Worm (Caenorhabditis elegans) whole organism, L2 larva: ENCODE data around the gene ZK622.4.

Experiments used
- C34F6.9 ChIP-seq: fragments of 150-350 bp; optimal IDR thresholded peaks from 2 replicates; lab custom pipeline; 2014; ENCODE audit warnings: missing biosample characterization, missing genetic modification characterization
- F13H6.1 ChIP-seq: sonication (generic microtip); optimal IDR thresholded peaks from 2 replicates; lab custom pipeline; 2016; ENCODE audit warnings: missing genetic modification characterization, missing compliant biosample characterization
- R02D3.7 ChIP-seq: fragments of 150-350 bp; optimal IDR thresholded peaks from 2 replicates; lab custom pipeline; 2014; ENCODE audit warnings: missing biosample characterization, missing genetic modification characterization
- Y55F3AM.14 ChIP-seq: fragments of 200-800 bp; sonication (Bioruptor generic); optimal IDR thresholded peaks from 2 replicates; lab custom pipeline; 2018; ENCODE audit warnings: mild to moderate bottlenecking, missing genetic modification characterization, missing compliant biosample characterization
- ZK546.5 ChIP-seq: sonication (generic microtip); optimal IDR thresholded peaks from 2 replicates; lab custom pipeline; 2017; ENCODE audit warnings: missing biosample characterization, missing genetic modification characterization
- alr-1 ChIP-seq: fragments of 150-350 bp; optimal IDR thresholded peaks from 2 replicates; lab custom pipeline; 2014; ENCODE audit warnings: missing biosample characterization, missing genetic modification characterization
- ama-1 ChIP-seq: fragments of 150-350 bp; optimal IDR thresholded peaks from 2 replicates; lab custom pipeline; 2018; ENCODE audit warnings: inconsistent platforms
- blmp-1 ChIP-seq: sonication (generic microtip); optimal IDR thresholded peaks from 2 replicates; lab custom pipeline; 2017; ENCODE audit warnings: missing genetic modification characterization, mild to moderate bottlenecking, missing compliant biosample characterization, antibody characterized with exemption, moderate library complexity; ENCODE audit not compliant: insufficient read depth
- ceh-16 ChIP-seq: fragments of 150-350 bp; optimal IDR thresholded peaks from 2 replicates; lab custom pipeline; 2014; ENCODE audit warnings: missing biosample characterization, missing genetic modification characterization
- crh-2 ChIP-seq: sonication (generic microtip); optimal IDR thresholded peaks from 2 replicates; lab custom pipeline; 2017; ENCODE audit warnings: missing biosample characterization, missing genetic modification characterization
- dmd-4 ChIP-seq: sonication (generic microtip); optimal IDR thresholded peaks from 2 replicates; lab custom pipeline; 2017; ENCODE audit warnings: missing biosample characterization, missing genetic modification characterization
- egl-27 ChIP-seq: sonication (generic microtip); optimal IDR thresholded peaks from 3 replicates; lab custom pipeline; 2017; ENCODE audit warnings: missing biosample characterization, missing genetic modification reagents, missing genetic modification characterization
- elt-1 ChIP-seq: fragments of 150-350 bp; optimal IDR thresholded peaks from 2 replicates; lab custom pipeline; 2014; ENCODE audit warnings: missing biosample characterization, missing genetic modification characterization
- fos-1 ChIP-seq: fragments of 150-350 bp; optimal IDR thresholded peaks from 2 replicates; lab custom pipeline; 2014; ENCODE audit warnings: missing biosample characterization, missing genetic modification characterization
- gmeb-1 ChIP-seq: fragments of 150-350 bp; optimal IDR thresholded peaks from 2 replicates; lab custom pipeline; 2014; ENCODE audit warnings: missing biosample characterization, missing genetic modification characterization
- lin-11 ChIP-seq: fragments of 150-350 bp; sonication (generic microtip); optimal IDR thresholded peaks from 2 replicates; lab custom pipeline; 2014; ENCODE audit warnings: missing biosample characterization, missing genetic modification characterization, inconsistent platforms, mixed read lengths
- lin-39 ChIP-seq: fragments of 150-350 bp; optimal IDR thresholded peaks from 2 replicates; lab custom pipeline; 2014; ENCODE audit warnings: missing biosample characterization, missing genetic modification reagents, missing genetic modification characterization
- lsy-2 ChIP-seq, 2 experiments: fragments of 150-350 bp in 1 of 2; sonication (generic microtip) in 1 of 2; optimal IDR thresholded peaks; 2 replicates each; lab custom pipeline; 2014 to 2017; ENCODE audit warnings: missing biosample characterization in 2 of 2, missing genetic modification characterization in 2 of 2
- mab-5 ChIP-seq: fragments of 150-350 bp; optimal IDR thresholded peaks from 2 replicates; lab custom pipeline; 2014; ENCODE audit warnings: missing biosample characterization, missing genetic modification characterization
- mbf-1 ChIP-seq: sonication (generic microtip); optimal IDR thresholded peaks from 2 replicates; lab custom pipeline; 2017; ENCODE audit warnings: missing biosample characterization, missing genetic modification characterization
- mdl-1 ChIP-seq, 2 experiments: fragments of 150-350 bp in 1 of 2; sonication (generic microtip) in 1 of 2; optimal IDR thresholded peaks; 2 replicates each; lab custom pipeline; 2017; ENCODE audit warnings: missing biosample characterization in 2 of 2, missing genetic modification characterization in 2 of 2
- nhr-10 ChIP-seq: sonication (generic microtip); optimal IDR thresholded peaks from 2 replicates; lab custom pipeline; 2017; ENCODE audit warnings: missing biosample characterization, missing genetic modification characterization
- nhr-11 ChIP-seq: fragments of 150-350 bp; optimal IDR thresholded peaks from 2 replicates; lab custom pipeline; 2014; ENCODE audit warnings: missing biosample characterization, missing genetic modification characterization
- nhr-12 ChIP-seq: fragments of 150-350 bp; optimal IDR thresholded peaks from 2 replicates; lab custom pipeline; 2014; ENCODE audit warnings: missing biosample characterization, missing genetic modification characterization
- nhr-129 ChIP-seq: fragments of 150-350 bp; optimal IDR thresholded peaks from 2 replicates; lab custom pipeline; 2014; ENCODE audit warnings: missing biosample characterization, missing genetic modification characterization
- nhr-21 ChIP-seq: fragments of 150-350 bp; optimal IDR thresholded peaks from 2 replicates; lab custom pipeline; 2014; ENCODE audit warnings: missing biosample characterization, missing genetic modification characterization
- nhr-237 ChIP-seq: fragments of 150-350 bp; optimal IDR thresholded peaks from 2 replicates; lab custom pipeline; 2014; ENCODE audit warnings: missing biosample characterization, missing genetic modification characterization
- nhr-25 ChIP-seq: fragments of 150-350 bp; sonication (generic microtip); optimal IDR thresholded peaks from 3 replicates; lab custom pipeline; 2014; ENCODE audit warnings: missing biosample characterization, missing genetic modification characterization
- nhr-6 ChIP-seq: fragments of 150-350 bp; optimal IDR thresholded peaks from 2 replicates; lab custom pipeline; 2014; ENCODE audit warnings: missing biosample characterization, missing genetic modification characterization
- nhr-77 ChIP-seq: fragments of 150-350 bp; optimal IDR thresholded peaks from 2 replicates; lab custom pipeline; 2014; ENCODE audit warnings: missing biosample characterization, missing genetic modification characterization
- sem-4 ChIP-seq: fragments of 150-350 bp; optimal IDR thresholded peaks from 2 replicates; lab custom pipeline; 2014; ENCODE audit warnings: missing biosample characterization, missing genetic modification reagents, missing genetic modification characterization
- skn-1 ChIP-seq: sonication (generic microtip); optimal IDR thresholded peaks from 2 replicates; lab custom pipeline; 2017; ENCODE audit warnings: missing biosample characterization, missing genetic modification characterization
- sma-3 ChIP-seq: sonication (generic microtip); optimal IDR thresholded peaks from 2 replicates; lab custom pipeline; 2016; ENCODE audit warnings: missing genetic modification reagents, missing genetic modification characterization, missing compliant biosample characterization
- sma-9 ChIP-seq, 2 experiments: fragments of 150-350 bp in 1 of 2; sonication (generic microtip) in 1 of 2; optimal IDR thresholded peaks; 2 replicates each; lab custom pipeline; 2014 to 2016; ENCODE audit warnings: missing genetic modification characterization in 2 of 2, mild to moderate bottlenecking in 1 of 2, missing biosample characterization in 1 of 2, missing compliant biosample characterization in 1 of 2, missing genetic modification reagents in 1 of 2, moderate library complexity in 1 of 2
- snpc-4 ChIP-seq: fragments of 150-350 bp; optimal IDR thresholded peaks from 2 replicates; lab custom pipeline; 2014; ENCODE audit warnings: missing biosample characterization, missing genetic modification characterization
- unc-55 ChIP-seq: fragments of 150-350 bp; sonication (generic microtip); optimal IDR thresholded peaks from 3 replicates; lab custom pipeline; 2014; ENCODE audit warnings: missing biosample characterization, missing genetic modification reagents, missing genetic modification characterization
- unc-62 ChIP-seq: fragments of 150-350 bp; optimal IDR thresholded peaks from 2 replicates; lab custom pipeline; 2014; ENCODE audit warnings: missing biosample characterization, missing genetic modification reagents, missing genetic modification characterization
- zag-1 ChIP-seq: fragments of 150-350 bp; optimal IDR thresholded peaks from 2 replicates; lab custom pipeline; 2014; ENCODE audit warnings: missing biosample characterization, missing genetic modification characterization
- ztf-4 ChIP-seq: fragments of 150-350 bp; optimal IDR thresholded peaks from 2 replicates; lab custom pipeline; 2014; ENCODE audit warnings: missing biosample characterization, missing genetic modification characterization

ZK622.4 gene

ce11 chrII:5324653-5325052, 32.2 kb downstream of the ZK622.4 start:
- TF ChIP-seq nhr-25 (tag; lab: Kevin White, UChicago) (peak; percentile 65), nhr-129 (no peak)

DNA sequence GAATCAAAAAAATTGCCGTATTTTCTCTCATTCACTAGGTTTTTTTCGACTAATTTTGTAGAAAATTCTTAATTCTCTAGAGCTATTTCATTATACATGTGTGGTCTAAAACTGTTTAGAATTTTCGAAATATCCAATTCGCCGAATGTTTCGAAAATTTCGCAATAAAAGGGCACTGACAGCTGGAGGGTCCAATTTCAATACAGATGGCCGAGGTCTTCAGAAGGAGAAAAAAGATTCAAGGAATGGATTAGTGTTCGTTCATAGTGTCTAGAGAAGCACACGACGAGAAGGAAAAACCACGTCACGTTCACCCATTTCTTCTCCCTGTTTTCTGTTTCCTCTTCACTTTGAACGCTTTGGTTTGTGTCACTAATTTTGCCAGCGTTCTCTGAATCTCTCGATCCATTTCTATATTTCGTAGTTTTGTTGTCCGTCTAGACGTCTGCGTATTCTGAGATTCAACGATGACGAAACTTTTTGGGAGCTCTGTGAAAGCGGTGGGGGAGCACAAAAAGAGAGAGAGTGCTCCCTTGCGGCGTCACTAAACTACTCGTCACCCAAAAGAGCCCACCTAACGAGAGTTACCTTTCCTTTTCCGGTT, 33.6 kb downstream of the ZK622.4 start:
- TF ChIP-seq ama-1 (lab: Kevin White, UChicago): no peak
- TF ChIP-seq nhr-25 (tag; lab: Kevin White, UChicago): no peak
- TF ChIP-seq mdl-1 (tag; optimal IDR thresholded peaks at IDR 0.05; lab: Kevin White, UChicago): peak; percentile 21 to 67
- TF ChIP-seq unc-55 (GFP tag; lab: Kevin White, UChicago): peak; percentile 81
- peak; percentile 24 for TF ChIP-seq sem-4 (tag; lab: Kevin White, UChicago)
- TF ChIP-seq F13H6.1 (tag; lab: Kevin White, UChicago): peak; percentile 83
- TF ChIP-seq lin-11 (tag; lab: Kevin White, UChicago): peak; percentile 4
- peak; percentile 33 to 76 for TF ChIP-seq lsy-2 (tag; optimal IDR thresholded peaks at IDR 0.05; lab: Kevin White, UChicago)
- TF ChIP-seq zag-1: peak; percentile 77
- peak; percentile 91 for TF ChIP-seq nhr-129
- TF ChIP-seq ZK546.5: no peak
- TF ChIP-seq ztf-4: peak; percentile 30
- TF ChIP-seq Y55F3AM.14 (GFP tag; lab: Kevin White, UChicago): peak; percentile 30
- TF ChIP-seq nhr-21 (tag; lab: Kevin White, UChicago): peak; percentile 52
- peak; percentile 15 for TF ChIP-seq sma-3 (GFP tag; lab: Kevin White, UChicago)
- TF ChIP-seq snpc-4 (tag; lab: Kevin White, UChicago): no peak
- TF ChIP-seq ceh-16 (tag; lab: Kevin White, UChicago): no peak
- TF ChIP-seq alr-1 (tag; lab: Kevin White, UChicago): peak; percentile 11
- TF ChIP-seq nhr-6 (tag; lab: Kevin White, UChicago): peak; percentile 19
- peak; percentile 90 for TF ChIP-seq C34F6.9 (tag; lab: Kevin White, UChicago)
- no peak for TF ChIP-seq nhr-10 (tag; lab: Kevin White, UChicago)
- no peak for TF ChIP-seq dmd-4 (tag; lab: Kevin White, UChicago)
- TF ChIP-seq sma-9 (GFP tag; optimal IDR thresholded peaks at IDR 0.05; lab: Kevin White, UChicago): peak; percentile 85
- TF ChIP-seq sma-9 (tag; optimal IDR thresholded peaks at IDR 0.05; lab: Kevin White, UChicago): peak; percentile 21
- TF ChIP-seq R02D3.7 (tag; lab: Kevin White, UChicago): no peak
- peak; percentile 93 for TF ChIP-seq crh-2 (tag; lab: Kevin White, UChicago)
- peak; percentile 78 for TF ChIP-seq egl-27
- TF ChIP-seq fos-1 (tag; lab: Kevin White, UChicago): peak; percentile 68

DNA sequence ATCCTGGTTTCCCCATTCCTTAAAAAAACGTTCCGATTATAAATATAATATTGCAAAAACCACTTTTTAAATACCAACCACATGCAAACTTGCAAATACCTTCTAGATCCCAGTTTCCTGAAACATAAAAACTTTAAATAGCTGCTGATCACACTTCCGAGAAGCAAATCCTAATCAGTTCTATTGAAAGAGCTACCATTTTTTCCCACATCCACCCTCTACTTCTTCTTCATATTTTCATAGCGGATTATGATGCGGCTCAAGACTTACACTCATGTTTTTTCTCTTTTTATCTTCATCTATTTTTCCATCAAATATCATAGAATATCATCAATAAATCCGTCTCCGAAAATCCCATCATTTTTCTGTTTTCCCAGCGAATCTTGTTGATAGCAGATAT, 34.4 kb downstream of the ZK622.4 start:
- TF ChIP-seq gmeb-1 (tag; lab: Kevin White, UChicago): no peak
- peak; percentile 17 for TF ChIP-seq sma-9 (GFP tag; optimal IDR thresholded peaks at IDR 0.05; lab: Kevin White, UChicago)
- TF ChIP-seq sma-9 (tag; optimal IDR thresholded peaks at IDR 0.05; lab: Kevin White, UChicago): no peak

DNA sequence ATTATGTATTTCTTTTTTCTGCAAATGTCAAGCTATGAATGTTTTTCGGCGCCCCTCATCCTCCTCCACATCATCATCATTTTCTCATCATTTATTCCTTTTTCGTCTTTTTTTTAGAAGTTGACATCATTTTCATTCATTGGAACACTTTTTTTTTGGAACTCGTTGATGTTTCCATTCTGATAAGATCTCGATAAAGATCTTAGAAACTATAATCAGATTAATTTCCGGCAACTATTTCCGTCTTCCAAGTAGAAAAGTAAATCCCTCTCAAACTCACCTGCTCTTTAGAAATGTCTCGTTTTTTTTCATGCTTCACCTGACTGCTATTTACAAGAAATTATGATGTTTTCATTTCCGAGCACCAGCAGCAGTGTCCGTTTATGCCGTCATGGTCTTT, 36.4 kb downstream of the ZK622.4 start:
- TF ChIP-seq sma-9 (GFP tag; optimal IDR thresholded peaks at IDR 0.05; lab: Kevin White, UChicago): peak; percentile 3
- no peak for TF ChIP-seq sma-9 (tag; optimal IDR thresholded peaks at IDR 0.05; lab: Kevin White, UChicago)
- TF ChIP-seq sem-4 (tag; lab: Kevin White, UChicago): no peak
- peak; percentile 28 for TF ChIP-seq nhr-21 (tag; lab: Kevin White, UChicago)
- TF ChIP-seq F13H6.1 (tag; lab: Kevin White, UChicago): no peak
- TF ChIP-seq snpc-4 (tag; lab: Kevin White, UChicago): no peak
- TF ChIP-seq elt-1 (tag; lab: Kevin White, UChicago): peak; percentile 25
- peak in 1 of 2 experiments; percentile 2 for TF ChIP-seq lsy-2 (tag; optimal IDR thresholded peaks at IDR 0.05; lab: Kevin White, UChicago)

DNA sequence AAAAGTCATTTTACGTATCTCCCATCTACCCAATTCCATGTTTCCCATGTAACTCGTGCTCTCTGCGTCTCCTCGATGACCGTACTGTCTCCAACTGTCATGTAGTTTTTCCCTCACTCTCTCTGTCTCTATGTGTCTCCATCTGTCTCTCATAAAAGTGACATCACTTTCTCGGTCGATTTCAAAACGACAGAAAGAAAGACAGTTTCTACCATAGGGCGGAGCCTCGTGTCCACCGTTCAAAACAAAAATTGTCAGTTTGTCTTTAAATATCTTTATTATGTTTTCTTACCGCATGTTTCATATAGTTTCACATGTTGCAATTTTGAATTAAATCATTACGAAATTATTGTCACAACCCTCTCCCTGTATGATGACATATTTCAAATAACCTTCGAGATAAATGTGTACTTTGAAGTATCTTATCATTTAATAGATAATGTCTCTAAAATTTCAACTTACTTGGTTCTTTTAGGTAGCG, 37.7 kb downstream of the ZK622.4 start:
- TF ChIP-seq nhr-77 (tag; lab: Kevin White, UChicago): peak; percentile 44
- peak; percentile 90 for TF ChIP-seq nhr-129
- peak; percentile 85 for TF ChIP-seq unc-62 (GFP tag; lab: Kevin White, UChicago)
- TF ChIP-seq ama-1 (lab: Kevin White, UChicago): peak; percentile 48
- TF ChIP-seq nhr-12: no peak
- TF ChIP-seq nhr-237 (tag; lab: Kevin White, UChicago): no peak
- peak; percentile 94 for TF ChIP-seq fos-1 (tag; lab: Kevin White, UChicago)
- TF ChIP-seq elt-1 (tag; lab: Kevin White, UChicago): peak; percentile 30
- TF ChIP-seq lsy-2 (tag; optimal IDR thresholded peaks at IDR 0.05; lab: Kevin White, UChicago): peak; percentile 12 to 87
- peak; percentile 64 to 71 for TF ChIP-seq mdl-1 (tag; optimal IDR thresholded peaks at IDR 0.05; lab: Kevin White, UChicago)
- no peak for TF ChIP-seq ZK546.5
- TF ChIP-seq crh-2 (tag; lab: Kevin White, UChicago): peak; percentile 87
- TF ChIP-seq unc-55 (GFP tag; lab: Kevin White, UChicago): peak; percentile 84
- peak; percentile 69 for TF ChIP-seq blmp-1 (tag; lab: Kevin White, UChicago)
- TF ChIP-seq F13H6.1 (tag; lab: Kevin White, UChicago): peak; percentile 92
- TF ChIP-seq skn-1 (tag; lab: Kevin White, UChicago): no peak
- TF ChIP-seq sma-3 (GFP tag; lab: Kevin White, UChicago): peak; percentile 95
- TF ChIP-seq sem-4 (tag; lab: Kevin White, UChicago): peak; percentile 83
- TF ChIP-seq nhr-21 (tag; lab: Kevin White, UChicago): peak; percentile 92
- no peak for TF ChIP-seq lin-39 (tag; lab: Kevin White, UChicago)
- TF ChIP-seq mbf-1 (tag; lab: Kevin White, UChicago): no peak
- no peak for TF ChIP-seq nhr-11 (tag; lab: Kevin White, UChicago)
- peak; percentile 98 for TF ChIP-seq sma-9 (GFP tag; optimal IDR thresholded peaks at IDR 0.05; lab: Kevin White, UChicago)
- peak; percentile 82 for TF ChIP-seq sma-9 (tag; optimal IDR thresholded peaks at IDR 0.05; lab: Kevin White, UChicago)
- peak; percentile 67 for TF ChIP-seq gmeb-1 (tag; lab: Kevin White, UChicago)
- TF ChIP-seq mab-5 (tag; lab: Kevin White, UChicago): peak; percentile 39
- TF ChIP-seq nhr-25 (tag; lab: Kevin White, UChicago): peak; percentile 93
- TF ChIP-seq dmd-4 (tag; lab: Kevin White, UChicago): no peak
- TF ChIP-seq zag-1: no peak
